Worm (Caenorhabditis elegans) whole organism, L1 larva: ENCODE results near the gene R10E8.6.

ENCODE experiments used
- C16A3.4 ChIP-seq: fragments of 150-350 bp; optimal IDR thresholded peaks from 2 replicates; lab custom pipeline; 2014; ENCODE audit warnings: missing biosample characterization, missing genetic modification characterization
- C34B4.2 ChIP-seq: sonication (generic microtip); optimal IDR thresholded peaks from 2 replicates; lab custom pipeline; 2017; ENCODE audit warnings: mild to moderate bottlenecking, missing genetic modification characterization, missing compliant biosample characterization
- alr-1 ChIP-seq: fragments of 200-800 bp; sonication (Bioruptor generic); optimal IDR thresholded peaks from 2 replicates; lab custom pipeline; 2018; ENCODE audit warnings: borderline replicate concordance, mild to moderate bottlenecking, missing genetic modification characterization, missing compliant biosample characterization
- dpl-1 ChIP-seq, 3 experiments: fragments of 150-350 bp in 2 of 3; sonication (generic microtip) in 1 of 3; optimal IDR thresholded peaks; 2 replicates each; lab custom pipeline; 2014 to 2017; ENCODE audit warnings: missing biosample characterization in 3 of 3, missing genetic modification characterization in 3 of 3, missing genetic modification reagents in 3 of 3
- dsc-1 ChIP-seq: sonication (generic microtip); optimal IDR thresholded peaks from 2 replicates; lab custom pipeline; 2016; ENCODE audit warnings: mild to moderate bottlenecking, missing genetic modification characterization, missing compliant biosample characterization
- efl-1 ChIP-seq, 4 experiments: fragments of 150-350 bp; optimal IDR thresholded peaks in 3 of 4; peaks in 1 of 4; 1 replicate in 1 of 4; 2 replicates in 3 of 4; lab custom pipeline; 2014; ENCODE audit warnings: missing biosample characterization in 2 of 4, missing genetic modification characterization in 2 of 4, missing genetic modification reagents in 2 of 4
- elt-2 ChIP-seq: sonication (generic microtip); optimal IDR thresholded peaks from 2 replicates; lab custom pipeline; 2016; ENCODE audit warnings: missing genetic modification characterization, mild to moderate bottlenecking, inconsistent platforms, missing compliant biosample characterization, missing genetic modification reagents
- fos-1 ChIP-seq: fragments of 150-350 bp; optimal IDR thresholded peaks from 2 replicates; lab custom pipeline; 2014; ENCODE audit warnings: missing biosample characterization, missing genetic modification characterization
- isw-1 ChIP-seq: fragments of 200-800 bp; sonication (Bioruptor generic); IDR thresholded peaks from 2 replicates; pipeline ENCODE4 v1.3.6; 2022; ENCODE audit warnings: missing genetic modification characterization, missing compliant biosample characterization
- lin-13 ChIP-seq: fragments of 150-350 bp; optimal IDR thresholded peaks from 2 replicates; lab custom pipeline; 2014; ENCODE audit warnings: missing biosample characterization, missing genetic modification reagents, missing genetic modification characterization
- lin-14 ChIP-seq: fragments of 200-800 bp; sonication (Bioruptor generic); optimal IDR thresholded peaks from 2 replicates; lab custom pipeline; 2018; ENCODE audit warnings: mild to moderate bottlenecking, missing genetic modification characterization, moderate library complexity, missing compliant biosample characterization
- lin-35 ChIP-seq, 2 experiments: fragments of 150-350 bp; optimal IDR thresholded peaks; 2 replicates each; lab custom pipeline; 2014; ENCODE audit warnings: missing biosample characterization in 2 of 2, missing genetic modification characterization in 2 of 2, missing genetic modification reagents in 2 of 2
- lsy-2 ChIP-seq, 2 experiments: fragments of 150-350 bp; optimal IDR thresholded peaks; 2 replicates each; lab custom pipeline; 2014; ENCODE audit warnings: missing biosample characterization in 2 of 2, missing genetic modification characterization in 2 of 2
- mdl-1 ChIP-seq, 2 experiments: fragments of 150-350 bp; optimal IDR thresholded peaks; 2 replicates each; lab custom pipeline; 2014 to 2017; ENCODE audit warnings: missing biosample characterization in 2 of 2, missing genetic modification characterization in 2 of 2, inconsistent platforms in 1 of 2
- nhr-11 ChIP-seq: fragments of 150-350 bp; optimal IDR thresholded peaks from 2 replicates; lab custom pipeline; 2014; ENCODE audit warnings: missing biosample characterization, missing genetic modification characterization
- nhr-47 ChIP-seq: sonication (generic microtip); optimal IDR thresholded peaks from 2 replicates; lab custom pipeline; 2016; ENCODE audit warnings: mild to moderate bottlenecking, missing genetic modification characterization, moderate library complexity, missing compliant biosample characterization
- nhr-71 ChIP-seq: sonication (generic microtip); optimal IDR thresholded peaks from 2 replicates; lab custom pipeline; 2016; ENCODE audit warnings: mild to moderate bottlenecking, missing genetic modification characterization, moderate library complexity, missing compliant biosample characterization
- nhr-76 ChIP-seq: sonication (generic microtip); optimal IDR thresholded peaks from 2 replicates; lab custom pipeline; 2017; ENCODE audit warnings: missing biosample characterization, missing genetic modification characterization
- nhr-84 ChIP-seq: sonication (generic microtip); optimal IDR thresholded peaks from 2 replicates; lab custom pipeline; 2017; ENCODE audit warnings: missing biosample characterization, missing genetic modification characterization
- nhr-85 ChIP-seq: sonication (generic microtip); peaks from one replicate; lab custom pipeline; 2016; ENCODE audit warnings: missing genetic modification characterization, inconsistent platforms, missing compliant biosample characterization
- pqm-1 ChIP-seq: sonication (generic microtip); optimal IDR thresholded peaks from 3 replicates; lab custom pipeline; 2017; ENCODE audit warnings: missing biosample characterization, missing genetic modification characterization
- rnt-1 ChIP-seq: sonication (generic microtip); optimal IDR thresholded peaks from 2 replicates; lab custom pipeline; 2016; ENCODE audit warnings: mild to moderate bottlenecking, missing genetic modification characterization, moderate library complexity, missing compliant biosample characterization
- snpc-4 ChIP-seq: fragments of 150-350 bp; optimal IDR thresholded peaks from 2 replicates; lab custom pipeline; 2014; ENCODE audit warnings: missing biosample characterization, missing genetic modification characterization
- sptf-1 ChIP-seq: fragments of 150-350 bp; optimal IDR thresholded peaks from 2 replicates; lab custom pipeline; 2014; ENCODE audit warnings: missing biosample characterization, missing genetic modification characterization
- sup-37 ChIP-seq: fragments of 200-800 bp; sonication (Bioruptor generic); optimal IDR thresholded peaks from 2 replicates; lab custom pipeline; 2018; ENCODE audit warnings: mild to moderate bottlenecking, missing genetic modification characterization, missing compliant biosample characterization
- tlp-1 ChIP-seq: fragments of 150-350 bp; optimal IDR thresholded peaks from 2 replicates; lab custom pipeline; 2014; ENCODE audit warnings: missing biosample characterization, missing genetic modification characterization
- unc-98 ChIP-seq: fragments of 200-800 bp; sonication (Bioruptor generic); IDR thresholded peaks from 2 replicates; pipeline ENCODE4 v1.3.6; 2022; ENCODE audit warnings: missing genetic modification characterization, missing compliant biosample characterization
- zag-1 ChIP-seq: fragments of 150-350 bp; optimal IDR thresholded peaks from 2 replicates; lab custom pipeline; 2014; ENCODE audit warnings: missing biosample characterization, missing genetic modification characterization
- zip-4 ChIP-seq: fragments of 200-800 bp; sonication (Bioruptor generic); optimal IDR thresholded peaks from 2 replicates; lab custom pipeline; 2018; ENCODE audit warnings: mild to moderate bottlenecking, missing genetic modification characterization, moderate library complexity, missing compliant biosample characterization

Gene R10E8.6

DNA sequence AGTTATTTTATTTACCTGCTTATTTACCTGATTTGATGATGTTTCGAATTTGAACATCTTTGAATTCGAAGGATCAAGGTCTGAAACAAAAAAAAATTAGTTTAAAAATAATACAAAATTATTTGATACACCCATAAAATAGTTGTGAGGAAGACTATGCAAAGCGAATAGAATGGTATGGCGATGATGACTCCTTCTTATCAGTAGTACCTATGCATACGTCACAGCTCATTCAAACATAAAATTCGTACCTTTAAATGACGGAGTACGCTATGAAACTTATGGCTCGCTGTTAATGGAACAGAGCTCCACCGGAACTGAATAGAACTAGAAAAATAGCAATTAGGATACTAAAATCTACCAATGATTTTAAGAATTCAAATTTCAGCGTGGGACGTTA, 14.0 kb downstream of the R10E8.6 start, which contains the start of gene R10E8.1:
R10E8.1 (minus strand) TSS at position 178 of the 400 bp plus-strand sequence.
- no peak for TF ChIP-seq mdl-1 (tag; optimal IDR thresholded peaks at IDR 0.05; lab: Kevin White, UChicago)
- TF ChIP-seq elt-2: peak; percentile 18

DNA sequence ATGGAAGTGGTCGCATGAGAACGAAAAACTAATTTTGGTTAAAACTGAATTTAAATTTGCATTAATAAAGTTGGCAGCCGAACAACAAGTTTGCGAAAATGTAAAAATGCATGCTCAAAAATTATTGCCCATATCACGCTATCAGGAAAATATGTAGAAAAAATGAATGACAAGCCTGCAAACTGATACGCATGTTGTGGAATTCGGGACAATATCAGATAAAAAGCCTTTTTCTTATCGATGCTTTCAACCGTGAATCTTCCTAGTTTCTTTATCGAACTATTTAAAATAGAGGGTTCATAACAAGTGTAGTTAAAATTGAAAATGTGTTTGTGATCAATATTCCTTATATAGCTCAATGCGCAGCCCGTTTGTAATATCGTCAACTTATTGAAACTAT, 20.1 kb downstream of the R10E8.6 start:
- no peak for TF ChIP-seq snpc-4 (tag; lab: Kevin White, UChicago)
- peak; percentile 92 for TF ChIP-seq elt-2
- TF ChIP-seq lin-14 (GFP tag; lab: Kevin White, UChicago): peak; percentile 4
- no peak for TF ChIP-seq zag-1
- TF ChIP-seq pqm-1: peak; percentile 9
- TF ChIP-seq tlp-1 (tag; lab: Kevin White, UChicago): peak; percentile 8
- TF ChIP-seq nhr-11 (tag; lab: Kevin White, UChicago): no peak

DNA sequence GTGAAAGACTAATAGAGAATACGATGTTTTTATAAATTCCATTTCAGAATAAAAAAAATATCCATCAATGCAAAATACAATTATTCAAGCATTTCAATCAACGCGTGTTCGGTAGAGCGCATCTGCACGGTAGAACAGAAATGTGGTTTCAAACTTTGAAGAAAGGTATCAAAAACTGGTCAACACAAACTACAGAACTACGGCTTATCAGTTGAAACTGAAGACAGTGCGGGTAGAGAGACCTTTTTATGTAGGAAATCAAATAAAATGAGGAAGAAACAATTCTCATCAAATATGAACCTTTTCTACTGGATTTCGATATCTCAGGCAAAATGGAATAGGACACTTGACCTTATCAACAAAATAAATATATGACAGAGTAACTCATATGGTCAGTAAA, 21.8 kb downstream of the R10E8.6 start:
- no peak for TF ChIP-seq dsc-1 (tag; lab: Kevin White, UChicago)
- peak; percentile 49 for TF ChIP-seq elt-2
- TF ChIP-seq nhr-85: no peak

DNA sequence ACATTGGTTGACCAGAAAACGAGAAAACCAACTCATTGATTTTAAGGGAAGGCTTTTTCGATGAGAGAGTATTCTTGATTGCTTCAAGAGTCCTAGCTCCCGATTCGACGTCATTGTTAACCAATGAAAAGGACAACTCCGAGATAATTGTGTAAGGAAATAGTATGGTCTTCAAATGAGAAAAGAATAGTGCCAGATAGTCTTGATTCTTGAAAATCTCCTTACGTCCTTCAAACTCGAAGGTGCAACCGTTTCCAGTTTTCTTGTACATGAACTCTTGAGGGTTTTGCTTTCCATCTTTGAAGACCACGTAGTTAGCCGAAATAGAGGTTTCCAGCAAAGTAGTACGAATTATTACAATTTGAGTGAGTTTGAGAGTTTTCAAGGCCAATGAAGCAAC, 23.0 kb downstream of the R10E8.6 start:
- no peak for TF ChIP-seq nhr-76 (tag; lab: Kevin White, UChicago)
- TF ChIP-seq isw-1 (GFP tag; lab: Robert Waterston, UW): no peak
- TF ChIP-seq C16A3.4: no peak
- no peak for TF ChIP-seq fos-1 (tag; lab: Kevin White, UChicago)
- no peak for TF ChIP-seq zip-4 (GFP tag; lab: Kevin White, UChicago)

DNA sequence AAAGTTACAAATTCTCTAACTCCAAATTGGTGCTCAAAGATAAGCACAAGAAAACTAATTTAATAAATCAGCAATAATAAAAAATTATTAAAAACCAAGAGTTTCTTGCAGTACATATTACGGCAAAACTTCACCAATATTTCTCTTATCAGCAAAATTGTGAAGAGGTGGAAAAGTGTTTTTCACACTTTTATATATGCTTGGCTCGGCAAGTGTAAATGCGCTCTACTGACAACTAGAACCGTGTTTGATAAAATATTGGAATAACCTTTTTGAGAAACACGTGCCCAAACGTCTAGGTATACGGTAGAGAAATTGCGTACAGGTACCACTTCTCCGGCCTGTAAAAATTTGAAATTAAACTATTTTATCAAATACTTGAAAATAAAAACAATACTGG, 24.9 kb downstream of the R10E8.6 start, which contains the start of gene R10E8.8:
R10E8.8 (minus strand) TSS at position 343 of the 400 bp plus-strand sequence.
- peak in 1 of 2 experiments; percentile 30 for TF ChIP-seq lin-35 (GFP tag; optimal IDR thresholded peaks at IDR 0.05; lab: Kevin White, UChicago)
- peak in 1 of 2 experiments; percentile 32 for TF ChIP-seq lsy-2 (tag; optimal IDR thresholded peaks at IDR 0.05; lab: Kevin White, UChicago)
- TF ChIP-seq nhr-84 (tag; lab: Kevin White, UChicago): no peak
- peak; percentile 81 for TF ChIP-seq elt-2
- TF ChIP-seq efl-1 (optimal IDR thresholded peaks at IDR 0.05; lab: Kevin White, UChicago): no peak
- peak in 1 of 2 experiments; percentile 82 for TF ChIP-seq efl-1 (GFP tag; optimal IDR thresholded peaks at IDR 0.05 in 1 of 2; lab: Kevin White, UChicago)
- peak in 1 of 3 experiments; percentile 2 for TF ChIP-seq dpl-1 (GFP tag; optimal IDR thresholded peaks at IDR 0.05; lab: Kevin White, UChicago)
- TF ChIP-seq lin-13 (GFP tag; lab: Kevin White, UChicago): no peak

DNA sequence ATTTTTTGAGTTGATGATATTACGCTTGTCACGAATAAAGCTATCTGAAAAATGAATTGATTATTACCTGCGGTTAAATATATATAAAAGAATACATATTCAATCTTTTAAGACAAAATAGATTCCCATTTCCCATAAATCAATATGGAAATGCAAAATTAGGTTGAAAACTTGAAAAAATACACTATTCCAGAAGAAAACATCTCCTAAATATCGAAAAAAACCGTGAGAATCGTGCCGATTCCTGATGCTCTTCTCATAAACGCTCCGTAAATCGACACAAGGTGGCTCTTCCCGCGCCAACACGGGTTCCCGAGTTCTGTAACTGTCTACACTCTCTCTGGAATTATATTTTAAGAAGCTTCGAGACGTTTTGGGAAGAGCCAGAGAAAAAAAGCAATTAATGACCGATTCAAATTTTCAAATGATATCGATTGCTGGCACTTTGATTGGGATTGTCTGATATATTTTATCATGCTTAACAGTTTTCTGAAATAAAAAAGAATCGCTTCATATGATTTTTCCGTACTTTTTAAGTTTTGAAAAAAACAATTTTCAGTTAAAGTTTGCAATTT, 29.4 kb downstream of the R10E8.6 start, which contains the start of gene R10E8.3:
R10E8.3 (minus strand) TSS at position 51 of the 575 bp plus-strand sequence.
- TF ChIP-seq sup-37 (GFP tag; lab: Kevin White, UChicago) (no peak), unc-98 (GFP tag; lab: Robert Waterston, UW) (no peak), nhr-47 (tag; lab: Kevin White, UChicago) (no peak), rnt-1 (no peak), alr-1 (tag; lab: Kevin White, UChicago) (no peak), lin-35 (GFP tag; optimal IDR thresholded peaks at IDR 0.05; lab: Kevin White, UChicago) (peak in 1 of 2 experiments; percentile 4), C34B4.2 (tag; lab: Kevin White, UChicago) (no peak), efl-1 (optimal IDR thresholded peaks at IDR 0.05; lab: Kevin White, UChicago) (no peak), efl-1 (GFP tag; optimal IDR thresholded peaks at IDR 0.05 in 1 of 2; lab: Kevin White, UChicago) (no peak)
- TF ChIP-seq, all 84 proteins: peak for 1

DNA sequence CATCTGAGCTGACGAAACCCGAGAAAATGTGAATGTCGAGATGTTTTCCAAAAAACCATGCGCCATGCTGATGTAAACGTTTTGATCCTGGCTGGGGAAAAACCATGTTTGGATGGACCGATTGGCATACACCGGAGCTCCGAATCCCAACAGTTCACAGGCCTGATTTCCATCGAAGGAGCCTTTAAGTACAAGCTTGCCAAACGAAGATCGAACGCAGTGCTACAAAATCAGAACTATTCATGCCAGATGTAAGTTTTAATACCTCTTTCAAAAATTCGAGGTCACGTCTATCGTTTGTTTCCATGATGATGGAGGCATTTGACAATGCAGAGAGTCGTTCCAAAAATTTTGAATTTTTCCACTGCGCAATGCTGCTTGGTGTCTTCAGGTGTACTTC, 30.4 kb downstream of the R10E8.6 start:
- TF ChIP-seq sptf-1 (tag; lab: Kevin White, UChicago): no peak
- TF ChIP-seq unc-98 (GFP tag; lab: Robert Waterston, UW): no peak
- TF ChIP-seq nhr-71 (tag; lab: Kevin White, UChicago): no peak
